Fruit fly (Drosophila melanogaster): ENCODE measurements around the gene Sec71.

Sec71 gene

dm6 chr2L:13839744-13840151, 46.4 kb downstream of the Sec71 start (continued):
- TF ChIP-seq pita (GFP tag; optimal IDR thresholded peaks at IDR 0.05): no peak
- 0 out of 2 replicates have a peak, but pooled peaks have one; percentile 45 for TF ChIP-seq crol (GFP tag; IDR thresholded peaks at IDR 0.05)
- peak; percentile 52; the same call in 1 of the 2 replicates for TF ChIP-seq al (GFP tag; IDR thresholded peaks at IDR 0.05)
- TF ChIP-seq Ada2b (GFP tag; IDR thresholded peaks at IDR 0.05): peak; percentile 85
- peak; percentile 66; the same call in 1 of the 2 replicates for TF ChIP-seq CG32532 (GFP tag; IDR thresholded peaks at IDR 0.05)
- TF ChIP-seq CG7987 (GFP tag; optimal IDR thresholded peaks at IDR 0.05): no peak
- TF ChIP-seq CG33557 (GFP tag; optimal IDR thresholded peaks at IDR 0.05): peak; percentile 5
- peak; percentile 65 for TF ChIP-seq Antp (GFP tag; optimal IDR thresholded peaks at IDR 0.05)
- TF ChIP-seq CG4854 (GFP tag; optimal IDR thresholded peaks at IDR 0.05): peak; percentile 81
- TF ChIP-seq Hr3 (GFP tag; optimal IDR thresholded peaks at IDR 0.05): peak; percentile 60
- TF ChIP-seq Spps (tag; optimal IDR thresholded peaks at IDR 0.05): peak; percentile 61
- no peak for TF ChIP-seq CG17568 (GFP tag; optimal IDR thresholded peaks at IDR 0.05)
- no peak for TF ChIP-seq GATAe (GFP tag; conservative IDR thresholded peaks at IDR 0.05)
- TF ChIP-seq hkb (optimal IDR thresholded peaks at IDR 0.05): no peak
- TF ChIP-seq hkb (GFP tag; IDR thresholded peaks at IDR 0.05): peak; percentile 90
- no peak for TF ChIP-seq Scr (GFP tag; IDR thresholded peaks at IDR 0.05; ENCODE audit: partially characterized antibody)
- no peak for TF ChIP-seq hbn (GFP tag; IDR thresholded peaks at IDR 0.05; ENCODE audit: partially characterized antibody)
- no peak for TF ChIP-seq tx (GFP tag; optimal IDR thresholded peaks at IDR 0.05)
- TF ChIP-seq CG10321 (GFP tag; IDR thresholded peaks at IDR 0.05): no peak
- no peak for TF ChIP-seq CG7963 (GFP tag; IDR thresholded peaks at IDR 0.05; ENCODE audit: partially characterized antibody)
- TF ChIP-seq H2.0 (GFP tag; IDR thresholded peaks at IDR 0.05): peak; percentile 74
- TF ChIP-seq CG8089 (GFP tag; optimal IDR thresholded peaks at IDR 0.05): peak; percentile 31
- peak; percentile 45 for TF ChIP-seq Hand (GFP tag; optimal IDR thresholded peaks at IDR 0.05)
- peak; percentile 85 for TF ChIP-seq CG5245 (GFP tag; optimal IDR thresholded peaks at IDR 0.05)
- peak; percentile 81 for TF ChIP-seq tin (GFP tag; optimal IDR thresholded peaks at IDR 0.05)
- TF ChIP-seq CG14860 (GFP tag; IDR thresholded peaks at IDR 0.05; ENCODE audit: partially characterized antibody): no peak
- no peak for TF ChIP-seq B-H2 (GFP tag; optimal IDR thresholded peaks at IDR 0.05)
- TF ChIP-seq Hmx (GFP tag; optimal IDR thresholded peaks at IDR 0.05): peak; percentile 66
- TF ChIP-seq CG31388 (GFP tag; optimal IDR thresholded peaks at IDR 0.05): peak; percentile 72
- no peak; the same call in 1 of the 2 replicates for TF ChIP-seq CG9215 (GFP tag; IDR thresholded peaks at IDR 0.05)
- TF ChIP-seq CG33213 (GFP tag; optimal IDR thresholded peaks at IDR 0.05): peak; percentile 67
- peak; percentile 96 for TF ChIP-seq nmo (GFP tag; optimal IDR thresholded peaks at IDR 0.05)
- peak; percentile 44 for TF ChIP-seq CG12071 (GFP tag; optimal IDR thresholded peaks at IDR 0.05)
- no peak for TF ChIP-seq MTF-1 (GFP tag; optimal IDR thresholded peaks at IDR 0.05; ENCODE audit: borderline replicate concordance)
- no peak for TF ChIP-seq sc (optimal IDR thresholded peaks at IDR 0.05)
- peak; percentile 62 for TF ChIP-seq sc (GFP tag; optimal IDR thresholded peaks at IDR 0.05)
- no peak for TF ChIP-seq CG6791 (GFP tag; IDR thresholded peaks at IDR 0.05; ENCODE audit: partially characterized antibody)
- TF ChIP-seq CG34422 (GFP tag; IDR thresholded peaks at IDR 0.05): peak; percentile 65; the same call in 2 of the 3 replicates
- peak; percentile 79 for TF ChIP-seq CG17328 (GFP tag; IDR thresholded peaks at IDR 0.05)
- peak; percentile 63 for TF ChIP-seq CG12769 (tag; optimal IDR thresholded peaks at IDR 0.05)
- peak; percentile 82 for TF ChIP-seq CG13775 (GFP tag; optimal IDR thresholded peaks at IDR 0.05)
- TF ChIP-seq sug (tag; optimal IDR thresholded peaks at IDR 0.05): peak; percentile 40
- no peak for TF ChIP-seq Tbp (GFP tag; optimal IDR thresholded peaks at IDR 0.05)
- TF ChIP-seq Doc2 (GFP tag; IDR thresholded peaks at IDR 0.05): no peak
- peak; percentile 95 for TF ChIP-seq Ssrp (tag; optimal IDR thresholded peaks at IDR 0.05)
- TF ChIP-seq pnt (GFP tag; optimal IDR thresholded peaks at IDR 0.05): peak; percentile 63
- TF ChIP-seq Six4 (GFP tag; optimal IDR thresholded peaks at IDR 0.05): peak; percentile 72
- TF ChIP-seq br (optimal IDR thresholded peaks at IDR 0.05): no peak
- peak; percentile 56 for TF ChIP-seq ap (GFP tag; IDR thresholded peaks at IDR 0.05)
- TF ChIP-seq ato (GFP tag; IDR thresholded peaks at IDR 0.05; ENCODE audit: partially characterized antibody): no peak
- TF ChIP-seq CG2678 (tag; optimal IDR thresholded peaks at IDR 0.05): peak; percentile 85

Data from whole organism, embryonic.